Worm (Caenorhabditis elegans) whole organism, L1 larva: ENCODE results near the gene F25B5.5.

Experiments used
- C16A3.4 ChIP-seq: fragments of 150-350 bp; optimal IDR thresholded peaks from 2 replicates; lab custom pipeline; 2014; ENCODE audit warnings: missing biosample characterization, missing genetic modification characterization
- C34B4.2 ChIP-seq: sonication (generic microtip); optimal IDR thresholded peaks from 2 replicates; lab custom pipeline; 2017; ENCODE audit warnings: mild to moderate bottlenecking, missing genetic modification characterization, missing compliant biosample characterization
- F16B12.6 ChIP-seq: fragments of 150-350 bp; optimal IDR thresholded peaks from 2 replicates; lab custom pipeline; 2014; ENCODE audit warnings: missing biosample characterization, missing genetic modification characterization
- aha-1 ChIP-seq: fragments of 150-350 bp; optimal IDR thresholded peaks from 2 replicates; lab custom pipeline; 2014; ENCODE audit warnings: missing biosample characterization, missing genetic modification characterization
- aly-2 ChIP-seq: fragments of 150-350 bp; optimal IDR thresholded peaks from 2 replicates; lab custom pipeline; 2014; ENCODE audit warnings: missing biosample characterization, missing genetic modification characterization
- blmp-1 ChIP-seq: fragments of 150-350 bp; optimal IDR thresholded peaks from 2 replicates; lab custom pipeline; 2014; ENCODE audit warnings: missing biosample characterization, missing genetic modification characterization
- ceh-63 ChIP-seq: fragments of 200-800 bp; sonication (Bioruptor generic); optimal IDR thresholded peaks from 2 replicates; lab custom pipeline; 2018; ENCODE audit warnings: mild to moderate bottlenecking, missing genetic modification characterization, missing compliant biosample characterization
- ceh-8 ChIP-seq: fragments of 200-800 bp; sonication (Bioruptor generic); optimal IDR thresholded peaks from 2 replicates; lab custom pipeline; 2018; ENCODE audit warnings: mild to moderate bottlenecking, missing genetic modification characterization, moderate library complexity, missing compliant biosample characterization
- ceh-88 ChIP-seq: fragments of 200-800 bp; sonication (Bioruptor generic); IDR thresholded peaks from 2 replicates; pipeline ENCODE4 v1.3.6; 2022; ENCODE audit warnings: missing genetic modification characterization, missing compliant biosample characterization
- ceh-90 ChIP-seq: sonication (generic microtip); optimal IDR thresholded peaks from 2 replicates; lab custom pipeline; 2016; ENCODE audit warnings: missing genetic modification characterization, missing compliant biosample characterization
- ces-1 ChIP-seq: fragments of 150-350 bp; optimal IDR thresholded peaks from 2 replicates; lab custom pipeline; 2014; ENCODE audit warnings: missing biosample characterization, missing genetic modification reagents, missing genetic modification characterization
- dpl-1 ChIP-seq, 3 experiments: fragments of 150-350 bp in 2 of 3; sonication (generic microtip) in 1 of 3; optimal IDR thresholded peaks; 2 replicates each; lab custom pipeline; 2014 to 2017; ENCODE audit warnings: missing biosample characterization in 3 of 3, missing genetic modification characterization in 3 of 3, missing genetic modification reagents in 3 of 3
- dsc-1 ChIP-seq: sonication (generic microtip); optimal IDR thresholded peaks from 2 replicates; lab custom pipeline; 2016; ENCODE audit warnings: mild to moderate bottlenecking, missing genetic modification characterization, missing compliant biosample characterization
- efl-1 ChIP-seq, 4 experiments: fragments of 150-350 bp; optimal IDR thresholded peaks in 3 of 4; peaks in 1 of 4; 1 replicate in 1 of 4; 2 replicates in 3 of 4; lab custom pipeline; 2014; ENCODE audit warnings: missing biosample characterization in 2 of 4, missing genetic modification characterization in 2 of 4, missing genetic modification reagents in 2 of 4
- egl-13 ChIP-seq: sonication (generic microtip); optimal IDR thresholded peaks from 2 replicates; lab custom pipeline; 2016; ENCODE audit warnings: missing genotype, missing genetic modification reagents, missing genetic modification characterization, missing compliant biosample characterization
- egl-27 ChIP-seq, 2 experiments: fragments of 150-350 bp in 1 of 2; sonication (generic microtip); optimal IDR thresholded peaks; 3 replicates each; lab custom pipeline; 2017 to 2018; ENCODE audit warnings: missing biosample characterization in 2 of 2, missing genetic modification characterization in 2 of 2, missing genetic modification reagents in 2 of 2
- elt-2 ChIP-seq: sonication (generic microtip); optimal IDR thresholded peaks from 2 replicates; lab custom pipeline; 2016; ENCODE audit warnings: missing genetic modification characterization, mild to moderate bottlenecking, inconsistent platforms, missing compliant biosample characterization, missing genetic modification reagents
- elt-3 ChIP-seq, 6 experiments: fragments of 150-350 bp in 1 of 6; sonication (generic microtip); optimal IDR thresholded peaks; 2 replicates each; lab custom pipeline; 2017 to 2018; ENCODE audit warnings: missing biosample characterization in 6 of 6, missing genetic modification characterization in 6 of 6, inconsistent platforms in 1 of 6
- fkh-10 ChIP-seq: sonication (generic microtip); optimal IDR thresholded peaks from 2 replicates; lab custom pipeline; 2017; ENCODE audit warnings: missing biosample characterization, missing genetic modification reagents, missing genetic modification characterization
- fkh-4 ChIP-seq: sonication (generic microtip); optimal IDR thresholded peaks from 2 replicates; lab custom pipeline; 2016; ENCODE audit warnings: missing compliant biosample characterization, missing genetic modification characterization, borderline replicate concordance
- fkh-8 ChIP-seq: sonication (generic microtip); optimal IDR thresholded peaks from 2 replicates; lab custom pipeline; 2016; ENCODE audit warnings: mild to moderate bottlenecking, missing genetic modification characterization, missing compliant biosample characterization
- hlh-4 ChIP-seq: sonication (generic microtip); optimal IDR thresholded peaks from 2 replicates; lab custom pipeline; 2016; ENCODE audit warnings: mild to moderate bottlenecking, missing genetic modification characterization, missing compliant biosample characterization
- hpl-2 ChIP-seq: fragments of 150-350 bp; optimal IDR thresholded peaks from 2 replicates; lab custom pipeline; 2014; ENCODE audit warnings: missing biosample characterization, missing genetic modification reagents, missing genetic modification characterization
- irx-1 ChIP-seq: sonication (generic microtip); optimal IDR thresholded peaks from 2 replicates; lab custom pipeline; 2016; ENCODE audit warnings: missing genetic modification characterization, missing compliant biosample characterization
- jun-1 ChIP-seq: fragments of 150-350 bp; optimal IDR thresholded peaks from 2 replicates; lab custom pipeline; 2014; ENCODE audit warnings: missing biosample characterization, missing genetic modification reagents, missing genetic modification characterization
- lin-13 ChIP-seq: fragments of 150-350 bp; optimal IDR thresholded peaks from 2 replicates; lab custom pipeline; 2014; ENCODE audit warnings: missing biosample characterization, missing genetic modification reagents, missing genetic modification characterization
- lsy-2 ChIP-seq, 2 experiments: fragments of 150-350 bp; optimal IDR thresholded peaks; 2 replicates each; lab custom pipeline; 2014; ENCODE audit warnings: missing biosample characterization in 2 of 2, missing genetic modification characterization in 2 of 2
- mdl-1 ChIP-seq, 2 experiments: fragments of 150-350 bp; optimal IDR thresholded peaks; 2 replicates each; lab custom pipeline; 2014 to 2017; ENCODE audit warnings: missing biosample characterization in 2 of 2, missing genetic modification characterization in 2 of 2, inconsistent platforms in 1 of 2
- nhr-11 ChIP-seq: fragments of 150-350 bp; optimal IDR thresholded peaks from 2 replicates; lab custom pipeline; 2014; ENCODE audit warnings: missing biosample characterization, missing genetic modification characterization
- nhr-12 ChIP-seq: sonication (generic microtip); optimal IDR thresholded peaks from 2 replicates; lab custom pipeline; 2017; ENCODE audit warnings: missing biosample characterization, missing genetic modification characterization
- nhr-19 ChIP-seq: fragments of 200-800 bp; sonication (Bioruptor generic); conservative IDR thresholded peaks from 2 replicates; pipeline ENCODE4 v1.3.6; 2022; ENCODE audit warnings: missing genetic modification characterization, missing compliant biosample characterization
- nhr-20 ChIP-seq: sonication (generic microtip); optimal IDR thresholded peaks from 2 replicates; lab custom pipeline; 2016; ENCODE audit warnings: mild to moderate bottlenecking, missing genetic modification characterization, missing compliant biosample characterization
- nhr-237 ChIP-seq: fragments of 150-350 bp; optimal IDR thresholded peaks from 2 replicates; lab custom pipeline; 2014; ENCODE audit warnings: missing biosample characterization, missing genetic modification characterization
- nhr-47 ChIP-seq: sonication (generic microtip); optimal IDR thresholded peaks from 2 replicates; lab custom pipeline; 2016; ENCODE audit warnings: mild to moderate bottlenecking, missing genetic modification characterization, moderate library complexity, missing compliant biosample characterization
- nhr-76 ChIP-seq: sonication (generic microtip); optimal IDR thresholded peaks from 2 replicates; lab custom pipeline; 2017; ENCODE audit warnings: missing biosample characterization, missing genetic modification characterization
- nhr-77 ChIP-seq: fragments of 150-350 bp; optimal IDR thresholded peaks from 2 replicates; lab custom pipeline; 2014; ENCODE audit warnings: missing biosample characterization, missing genetic modification characterization
- nhr-84 ChIP-seq: sonication (generic microtip); optimal IDR thresholded peaks from 2 replicates; lab custom pipeline; 2017; ENCODE audit warnings: missing biosample characterization, missing genetic modification characterization
- nhr-85 ChIP-seq: sonication (generic microtip); peaks from one replicate; lab custom pipeline; 2016; ENCODE audit warnings: missing genetic modification characterization, inconsistent platforms, missing compliant biosample characterization
- nhr-90 ChIP-seq: sonication (generic microtip); optimal IDR thresholded peaks from 2 replicates; lab custom pipeline; 2016; ENCODE audit warnings: mild to moderate bottlenecking, missing genetic modification characterization, missing compliant biosample characterization; ENCODE audit not compliant: poor library complexity
- pag-3 ChIP-seq: sonication (generic microtip); optimal IDR thresholded peaks from 2 replicates; lab custom pipeline; 2017; ENCODE audit warnings: missing genetic modification characterization, mild to moderate bottlenecking, missing compliant biosample characterization, antibody characterized with exemption, borderline replicate concordance; ENCODE audit not compliant: insufficient read depth
- snu-23 ChIP-seq: sonication (generic microtip); optimal IDR thresholded peaks from 2 replicates; lab custom pipeline; 2016; ENCODE audit warnings: missing genetic modification characterization, missing compliant biosample characterization
- sox-4 ChIP-seq: sonication (generic microtip); optimal IDR thresholded peaks from 2 replicates; lab custom pipeline; 2016; ENCODE audit warnings: missing genetic modification characterization, missing compliant biosample characterization
- swsn-7 ChIP-seq: sonication (generic microtip); optimal IDR thresholded peaks from 2 replicates; lab custom pipeline; 2016; ENCODE audit warnings: missing genetic modification characterization, missing compliant biosample characterization
- tbx-2 ChIP-seq: sonication (generic microtip); optimal IDR thresholded peaks from 2 replicates; lab custom pipeline; 2016; ENCODE audit warnings: missing genetic modification characterization, missing compliant biosample characterization
- unc-130 ChIP-seq: fragments of 150-350 bp; optimal IDR thresholded peaks from 2 replicates; lab custom pipeline; 2017; ENCODE audit warnings: missing biosample characterization, missing genetic modification characterization, inconsistent platforms
- unc-30 ChIP-seq: sonication (generic microtip); optimal IDR thresholded peaks from 2 replicates; lab custom pipeline; 2017; ENCODE audit warnings: missing biosample characterization, missing genetic modification characterization
- unc-62 ChIP-seq: fragments of 150-350 bp; optimal IDR thresholded peaks from 2 replicates; lab custom pipeline; 2014; ENCODE audit warnings: missing biosample characterization, missing genetic modification reagents, missing genetic modification characterization
- unc-86 ChIP-seq: sonication (generic microtip); optimal IDR thresholded peaks from 2 replicates; lab custom pipeline; 2016; ENCODE audit warnings: missing genetic modification characterization, missing compliant biosample characterization
- unc-98 ChIP-seq: fragments of 200-800 bp; sonication (Bioruptor generic); IDR thresholded peaks from 2 replicates; pipeline ENCODE4 v1.3.6; 2022; ENCODE audit warnings: missing genetic modification characterization, missing compliant biosample characterization
- xbp-1 ChIP-seq: sonication (generic microtip); optimal IDR thresholded peaks from 2 replicates; lab custom pipeline; 2016; ENCODE audit warnings: missing genetic modification characterization, missing compliant biosample characterization
- zag-1 ChIP-seq: fragments of 150-350 bp; optimal IDR thresholded peaks from 2 replicates; lab custom pipeline; 2014; ENCODE audit warnings: missing biosample characterization, missing genetic modification characterization
- zip-4 ChIP-seq: fragments of 200-800 bp; sonication (Bioruptor generic); optimal IDR thresholded peaks from 2 replicates; lab custom pipeline; 2018; ENCODE audit warnings: mild to moderate bottlenecking, missing genetic modification characterization, moderate library complexity, missing compliant biosample characterization
- ztf-11 ChIP-seq, 2 experiments: sonication (generic microtip); optimal IDR thresholded peaks; 2 replicates each; lab custom pipeline; 2016 to 2017; ENCODE audit warnings: missing genetic modification characterization in 2 of 2, missing biosample characterization in 1 of 2, missing compliant biosample characterization in 1 of 2

F25B5.5 gene

ce11 chrIII:5938013-5938412 is 7.9 kb downstream of the F25B5.5 start:
- TF ChIP-seq nhr-19 (GFP tag; lab: Robert Waterston, UW) (peak; percentile 52), snu-23 (GFP tag; lab: Kevin White, UChicago) (peak; percentile 75), aha-1 (no peak), mdl-1 (tag; optimal IDR thresholded peaks at IDR 0.05; lab: Kevin White, UChicago) (peak in 1 of 2 experiments; percentile 76), blmp-1 (tag; lab: Kevin White, UChicago) (peak; percentile 99), nhr-12 (tag; lab: Kevin White, UChicago) (no peak), swsn-7 (tag; lab: Kevin White, UChicago) (peak; percentile 13), ceh-63 (GFP tag; lab: Kevin White, UChicago) (no peak), nhr-47 (tag; lab: Kevin White, UChicago) (peak; percentile 52), lsy-2 (tag; optimal IDR thresholded peaks at IDR 0.05; lab: Kevin White, UChicago) (peak; percentile 28 to 63), fkh-8 (tag; lab: Kevin White, UChicago) (peak; percentile 3), hpl-2 (GFP tag; lab: Kevin White, UChicago) (no peak), nhr-76 (tag; lab: Kevin White, UChicago) (no peak), hlh-4 (tag; lab: Kevin White, UChicago) (no peak), nhr-85 (tag; lab: Kevin White, UChicago) (peak; percentile 95), nhr-90 (tag; lab: Kevin White, UChicago) (peak; percentile 63), unc-62 (GFP tag; lab: Kevin White, UChicago) (no peak), xbp-1 (tag; lab: Kevin White, UChicago) (peak; percentile 47), lin-13 (GFP tag; lab: Kevin White, UChicago) (peak; percentile 45), nhr-20 (tag; lab: Kevin White, UChicago) (peak; percentile 78), dpl-1 (GFP tag; optimal IDR thresholded peaks at IDR 0.05; lab: Kevin White, UChicago) (peak in 2 of 3 experiments; percentile 19 to 30), ceh-88 (GFP tag; lab: Robert Waterston, UW) (no peak), aly-2 (tag; lab: Kevin White, UChicago) (no peak), C16A3.4 (tag; lab: Kevin White, UChicago) (peak; percentile 45), zag-1 (tag; lab: Kevin White, UChicago) (no peak), elt-2 (tag; lab: Kevin White, UChicago) (peak; percentile 46), nhr-11 (tag; lab: Kevin White, UChicago) (no peak), nhr-237 (tag; lab: Kevin White, UChicago) (no peak), ceh-8 (GFP tag; lab: Kevin White, UChicago) (no peak), unc-30 (tag; lab: Kevin White, UChicago) (no peak), pag-3 (no peak), ceh-90 (tag; lab: Kevin White, UChicago) (no peak), nhr-77 (tag; lab: Kevin White, UChicago) (no peak), tbx-2 (tag; lab: Kevin White, UChicago) (peak; percentile 56), elt-3 (tag; optimal IDR thresholded peaks at IDR 0.05; lab: Kevin White, UChicago) (peak in 2 of 6 experiments; percentile 26 to 87), jun-1 (tag; lab: Kevin White, UChicago) (peak; percentile 49), irx-1 (tag; lab: Kevin White, UChicago) (peak; percentile 22), unc-98 (GFP tag; lab: Robert Waterston, UW) (no peak), F16B12.6 (tag; lab: Kevin White, UChicago) (no peak), egl-13 (tag; lab: Kevin White, UChicago) (no peak), ztf-11 (tag; optimal IDR thresholded peaks at IDR 0.05; lab: Kevin White, UChicago) (no peak), egl-27 (tag; optimal IDR thresholded peaks at IDR 0.05; lab: Kevin White, UChicago) (no peak), zip-4 (GFP tag; lab: Kevin White, UChicago) (no peak), C34B4.2 (tag; lab: Kevin White, UChicago) (no peak), efl-1 (optimal IDR thresholded peaks at IDR 0.05; lab: Kevin White, UChicago) (peak in 1 of 2 experiments; percentile 34), efl-1 (GFP tag; optimal IDR thresholded peaks at IDR 0.05 in 1 of 2; lab: Kevin White, UChicago) (peak; percentile 18 to 62), sox-4 (no peak), fkh-10 (GFP tag; lab: Kevin White, UChicago) (no peak), unc-130 (peak; percentile 76), unc-86 (tag; lab: Kevin White, UChicago) (no peak), dsc-1 (tag; lab: Kevin White, UChicago) (peak; percentile 42), ces-1 (GFP tag; lab: Kevin White, UChicago) (no peak), nhr-84 (tag; lab: Kevin White, UChicago) (no peak), fkh-4 (no peak)
